Worm (Caenorhabditis elegans): ENCODE measurements around the gene C35A5.11.
A peak's percentile ranks its signal among the peaks of the same experiment; 100 is the strongest.

Gene C35A5.11

ce11 chrV:10503893-10504292 is 982 bp upstream of the C35A5.11 start, which contains the start of gene C35A5.10:
Gene C35A5.10, plus strand, starts transcription at chrV:10504193.
- TF ChIP-seq hmg-20 (GFP tag; IDR thresholded peaks at IDR 0.05) (no peak), tbp1 (GFP tag; optimal IDR thresholded peaks at IDR 0.05) (no peak), lin-54 (GFP tag; optimal IDR thresholded peaks at IDR 0.05) (no peak), lir-1 (GFP tag; conservative IDR thresholded peaks at IDR 0.05) (no peak), mes-4 (tag; optimal IDR thresholded peaks at IDR 0.05) (no peak), bed-1 (GFP tag; IDR thresholded peaks at IDR 0.05) (no peak), madf-6 (GFP tag; IDR thresholded peaks at IDR 0.05) (no peak), dpl-1 (GFP tag; optimal IDR thresholded peaks at IDR 0.05) (no peak), B0336.3 (GFP tag; IDR thresholded peaks at IDR 0.05) (no peak), madf-8 (GFP tag; conservative IDR thresholded peaks at IDR 0.05) (no peak), chd-7 (tag; optimal IDR thresholded peaks at IDR 0.05) (no peak), ceh-100 (GFP tag; IDR thresholded peaks at IDR 0.05) (no peak), hrde-1 (tag; optimal IDR thresholded peaks at IDR 0.05; ENCODE audit: borderline replicate concordance) (no peak), tbx-9 (tag; optimal IDR thresholded peaks at IDR 0.05; ENCODE audit: borderline replicate concordance) (no peak), nhr-179 (tag; optimal IDR thresholded peaks at IDR 0.05) (no peak), hlh-12 (tag; optimal IDR thresholded peaks at IDR 0.05) (no peak), ceh-91 (GFP tag; IDR thresholded peaks at IDR 0.05) (no peak)

ce11 chrV:10501295-10501694 is 1.6 kb downstream of the C35A5.11 start, which contains the start of gene C35A5.3:
Gene C35A5.3, minus strand, starts transcription at chrV:10501395.
- TF ChIP-seq bed-1 (GFP tag; IDR thresholded peaks at IDR 0.05) (no peak), egrh-3 (GFP tag; IDR thresholded peaks at IDR 0.05) (no peak), F10E7.11 (tag; optimal IDR thresholded peaks at IDR 0.05) (no peak), snpc-3.4 (tag; optimal IDR thresholded peaks at IDR 0.05) (no peak), T07F8.4 (tag; optimal IDR thresholded peaks at IDR 0.05) (no peak), C06A6.2 (GFP tag; conservative IDR thresholded peaks at IDR 0.05) (no peak), gei-17 (GFP tag; optimal IDR thresholded peaks at IDR 0.05) (no peak), T26A5.8 (tag; optimal IDR thresholded peaks at IDR 0.05) (no peak)

DNA sequence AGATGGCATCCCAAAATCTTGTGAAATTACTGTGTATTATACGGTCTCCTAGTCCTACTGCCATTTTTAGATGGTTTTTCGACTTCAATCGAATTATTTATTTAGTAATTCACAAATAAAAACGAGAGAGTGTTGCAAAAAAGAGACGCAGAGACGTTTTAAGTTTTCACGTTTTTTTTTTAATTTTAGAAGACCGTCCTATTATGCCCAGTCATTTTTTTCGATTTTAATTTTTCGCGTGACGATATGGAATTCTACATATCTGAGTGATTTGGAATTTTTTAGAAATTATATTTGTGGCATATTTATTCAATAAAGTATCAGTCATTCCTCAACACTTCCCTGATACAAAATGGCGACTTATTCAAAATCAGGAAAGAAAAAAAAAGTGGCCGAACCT is 6.2 kb downstream of the C35A5.11 start, which contains the start of gene C35A5.4:
Gene C35A5.4 (plus strand): TSS at position 301 of the 400 bp plus-strand sequence.
- no peak for TF ChIP-seq sptf-2 (GFP tag; optimal IDR thresholded peaks at IDR 0.05)

DNA sequence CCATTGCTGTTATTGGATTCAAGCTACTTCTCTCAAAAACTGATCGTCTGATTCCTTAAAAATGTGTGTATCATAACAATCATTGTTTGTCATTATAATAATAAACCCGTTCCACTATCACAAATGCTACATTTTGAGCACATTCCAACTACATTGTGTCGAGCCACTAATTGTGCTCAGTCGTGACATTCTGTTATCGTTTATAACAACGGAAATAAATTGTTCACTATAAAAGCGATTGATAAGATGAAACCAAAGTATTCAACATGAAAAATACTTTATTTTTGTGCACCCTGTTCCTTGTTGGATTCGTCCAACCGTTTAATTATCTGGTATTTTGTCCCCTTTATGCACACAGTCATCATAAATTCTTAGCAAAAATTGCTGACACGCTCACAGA is 9.8 kb downstream of the C35A5.11 start, which contains the start of gene ugt-33:
Gene ugt-33 (plus strand): TSS at position 260 of the 400 bp plus-strand sequence.
- TF ChIP-seq madf-8 (GFP tag; conservative IDR thresholded peaks at IDR 0.05) (no peak), K12H6.12 (tag; optimal IDR thresholded peaks at IDR 0.05) (no peak), nhr-80 (tag; optimal IDR thresholded peaks at IDR 0.05) (peak; percentile 47)

DNA sequence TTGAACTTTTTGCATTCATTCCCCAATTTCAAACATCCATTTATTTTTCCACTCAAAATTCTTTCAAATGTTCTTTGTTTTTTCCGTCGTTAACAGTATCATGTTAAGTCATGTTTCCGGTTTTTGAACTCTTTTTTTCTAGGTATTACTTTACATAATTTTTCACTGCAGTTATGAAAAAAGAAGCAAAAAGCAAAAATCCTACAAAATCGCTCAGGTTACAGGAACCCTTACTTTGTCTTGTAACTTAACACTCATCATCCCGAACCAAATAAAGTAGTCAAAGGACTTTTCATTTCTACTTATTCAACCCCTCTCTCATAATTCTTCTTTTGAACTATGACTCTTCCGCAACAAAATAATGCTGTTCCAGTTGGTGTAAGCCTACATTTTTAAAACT is 11.5 kb downstream of the C35A5.11 start, which contains the start of gene aqp-5:
Gene aqp-5 (plus strand): TSS at position 301 of the 400 bp plus-strand sequence.
- TF ChIP-seq tbp1 (GFP tag; optimal IDR thresholded peaks at IDR 0.05) (no peak), cebp-1 (GFP tag; IDR thresholded peaks at IDR 0.05) (no peak), cebp-1 (tag; optimal IDR thresholded peaks at IDR 0.05) (no peak), ztf-28 (GFP tag; IDR thresholded peaks at IDR 0.05) (no peak), egl-44 (GFP tag; IDR thresholded peaks at IDR 0.05) (no peak), madf-3 (GFP tag; IDR thresholded peaks at IDR 0.05) (no peak), Y67H2A.10 (GFP tag; conservative IDR thresholded peaks at IDR 0.05) (no peak), mel-28 (tag; optimal IDR thresholded peaks at IDR 0.05; ENCODE audit: borderline replicate concordance) (no peak), let-526 (GFP tag; IDR thresholded peaks at IDR 0.05) (no peak), lin-26 (GFP tag; IDR thresholded peaks at IDR 0.05) (no peak), akir-1 (GFP tag; optimal IDR thresholded peaks at IDR 0.05) (no peak), ztf-18 (tag; optimal IDR thresholded peaks at IDR 0.05) (no peak), F33H1.4 (GFP tag; IDR thresholded peaks at IDR 0.05) (no peak), lin-40 (tag; optimal IDR thresholded peaks at IDR 0.05) (no peak), unc-62 (GFP tag; optimal IDR thresholded peaks at IDR 0.05) (no peak), attf-5 (GFP tag; optimal IDR thresholded peaks at IDR 0.05) (no peak), snpc-4 (GFP tag; optimal IDR thresholded peaks at IDR 0.05) (no peak), snpc-4 (tag; optimal IDR thresholded peaks at IDR 0.05) (no peak), pbrm-1 (GFP tag; IDR thresholded peaks at IDR 0.05) (no peak)

Data from whole organism, young adult.